Fruit fly (Drosophila melanogaster) whole organism, prepupa: ENCODE data around the gene p23.

ENCODE experiments used
- Blimp-1 ChIP-seq: fragments of 200-800 bp; sonication (Bioruptor generic); optimal IDR thresholded peaks from 3 replicates; lab custom pipeline; 2017; ENCODE audit warnings: missing biosample characterization, missing genetic modification characterization, mild to moderate bottlenecking, moderate library complexity, missing genetic modification reagents
- CG11294 ChIP-seq: fragments of 200-800 bp; sonication (Bioruptor generic); IDR thresholded peaks from 2 replicates; pipeline ENCODE4 v1.3.6; 2022; ENCODE audit warnings: missing biosample characterization, missing genetic modification characterization
- CG11762 ChIP-seq: fragments of 200-800 bp; sonication (Bioruptor generic); optimal IDR thresholded peaks from 3 replicates; lab custom pipeline; 2016; ENCODE audit warnings: missing biosample characterization, missing genetic modification characterization; ENCODE audit not compliant: insufficient read depth
- CG15336 ChIP-seq: fragments of 200-800 bp; sonication (Bioruptor generic); IDR thresholded peaks from 2 replicates; pipeline ENCODE4 v1.3.6; 2022; ENCODE audit warnings: missing biosample characterization, missing genetic modification characterization
- CG1621 ChIP-seq: fragments of 200-800 bp; sonication (Bioruptor generic); optimal IDR thresholded peaks from 3 replicates; lab custom pipeline; 2018; ENCODE audit warnings: missing biosample characterization, mild to moderate bottlenecking, missing genetic modification characterization
- CG3032 ChIP-seq: fragments of 200-800 bp; optimal IDR thresholded peaks from 2 replicates; lab custom pipeline; 2019; ENCODE audit warnings: missing biosample characterization, mild to moderate bottlenecking, missing genetic modification characterization, moderate library complexity
- CG31627 ChIP-seq: fragments of 200-800 bp; sonication (Bioruptor generic); optimal IDR thresholded peaks from 3 replicates; lab custom pipeline; 2016; ENCODE audit warnings: missing biosample characterization, missing genetic modification characterization
- CG6276 ChIP-seq: fragments of 200-800 bp; sonication (Bioruptor generic); optimal IDR thresholded peaks from 2 replicates; lab custom pipeline; 2017; ENCODE audit warnings: missing biosample characterization, mild to moderate bottlenecking, missing genetic modification characterization
- CG6808 ChIP-seq: fragments of 200-800 bp; sonication (Bioruptor generic); optimal IDR thresholded peaks from 3 replicates; lab custom pipeline; 2017; ENCODE audit warnings: missing biosample characterization, missing genetic modification characterization, mild to moderate bottlenecking, moderate library complexity, missing genetic modification reagents
- CG6854 ChIP-seq: fragments of 200-800 bp; sonication (Bioruptor generic); optimal IDR thresholded peaks from 2 replicates; lab custom pipeline; 2017; ENCODE audit warnings: missing biosample characterization, mild to moderate bottlenecking, missing genetic modification characterization
- CG7368 ChIP-seq: fragments of 200-800 bp; sonication (Bioruptor generic); optimal IDR thresholded peaks from 3 replicates; lab custom pipeline; 2016; ENCODE audit warnings: missing biosample characterization, missing genetic modification characterization
- CG8119 ChIP-seq: fragments of 200-800 bp; sonication (Bioruptor generic); IDR thresholded peaks from 3 replicates; pipeline ENCODE4 v1.3.6; 2022; ENCODE audit warnings: missing biosample characterization, missing genetic modification characterization
- CG9139 ChIP-seq: fragments of 200-800 bp; sonication (Bioruptor generic); optimal IDR thresholded peaks from 3 replicates; lab custom pipeline; 2017; ENCODE audit warnings: missing biosample characterization, mild to moderate bottlenecking, missing genetic modification characterization
- Eip93F ChIP-seq: fragments of 200-800 bp; sonication (Bioruptor generic); optimal IDR thresholded peaks from 2 replicates; lab custom pipeline; 2016; ENCODE audit warnings: missing biosample characterization, mild to moderate bottlenecking, missing genetic modification characterization
- Ets21C ChIP-seq: fragments of 200-800 bp; sonication (Bioruptor generic); optimal IDR thresholded peaks from 3 replicates; lab custom pipeline; 2016; ENCODE audit warnings: missing biosample characterization, missing genetic modification characterization
- Gug ChIP-seq: fragments of 200-800 bp; sonication (Bioruptor generic); IDR thresholded peaks from 2 replicates; pipeline ENCODE4 v1.3.6; 2022; ENCODE audit warnings: missing biosample characterization, missing genetic modification characterization
- Hr38 ChIP-seq: sonication (Bioruptor generic); optimal IDR thresholded peaks from 2 replicates; lab custom pipeline; 2016; ENCODE audit warnings: missing biosample characterization, missing genetic modification characterization
- Hr39 ChIP-seq: fragments of 200-800 bp; sonication (Bioruptor generic); optimal IDR thresholded peaks from 2 replicates; lab custom pipeline; 2016; ENCODE audit warnings: missing biosample characterization, missing genetic modification characterization
- Hr4 ChIP-seq: fragments of 200-800 bp; sonication (Bioruptor generic); optimal IDR thresholded peaks from 3 replicates; lab custom pipeline; 2016; ENCODE audit warnings: missing biosample characterization, missing genetic modification characterization
- Met ChIP-seq: fragments of 200-800 bp; sonication (Bioruptor generic); optimal IDR thresholded peaks from 3 replicates; lab custom pipeline; 2016; ENCODE audit warnings: missing biosample characterization, missing genetic modification characterization
- Sox15 ChIP-seq: fragments of 200-800 bp; sonication (Bioruptor generic); optimal IDR thresholded peaks from 3 replicates; lab custom pipeline; 2016; ENCODE audit warnings: missing biosample characterization, missing genetic modification characterization
- achi ChIP-seq: fragments of 200-800 bp; sonication (Bioruptor generic); optimal IDR thresholded peaks from 3 replicates; lab custom pipeline; 2016; ENCODE audit warnings: missing biosample characterization, missing genetic modification characterization
- dac ChIP-seq: fragments of 200-800 bp; sonication (Bioruptor generic); optimal IDR thresholded peaks from 2 replicates; lab custom pipeline; 2017; ENCODE audit warnings: missing biosample characterization, mild to moderate bottlenecking, missing genetic modification characterization
- eg ChIP-seq: fragments of 200-800 bp; sonication (Bioruptor generic); IDR thresholded peaks from 3 replicates; pipeline ENCODE4 v1.3.6; 2022; ENCODE audit warnings: missing biosample characterization, missing genetic modification characterization
- fd59A ChIP-seq: fragments of 200-800 bp; sonication (Bioruptor generic); optimal IDR thresholded peaks from 2 replicates; lab custom pipeline; 2017; ENCODE audit warnings: missing biosample characterization, mild to moderate bottlenecking, missing genetic modification characterization, missing genetic modification reagents
- fd85E ChIP-seq: fragments of 200-800 bp; sonication (Bioruptor generic); optimal IDR thresholded peaks from 3 replicates; lab custom pipeline; 2016; ENCODE audit warnings: missing biosample characterization, missing genetic modification characterization
- fkh ChIP-seq: fragments of 200-800 bp; sonication (Bioruptor generic); optimal IDR thresholded peaks from 3 replicates; lab custom pipeline; 2017; ENCODE audit warnings: missing biosample characterization, mild to moderate bottlenecking, missing genetic modification characterization, moderate library complexity
- lz ChIP-seq: fragments of 200-800 bp; sonication (Bioruptor generic); optimal IDR thresholded peaks from 3 replicates; lab custom pipeline; 2016; ENCODE audit warnings: missing biosample characterization, missing genetic modification characterization
- net ChIP-seq: fragments of 200-800 bp; sonication (Bioruptor generic); optimal IDR thresholded peaks from 3 replicates; lab custom pipeline; 2016; ENCODE audit warnings: missing biosample characterization, missing genetic modification characterization
- salr ChIP-seq, 2 experiments: fragments of 200-800 bp; sonication (Bioruptor generic); optimal IDR thresholded peaks; 3 replicates each; lab custom pipeline; 2016 to 2018; ENCODE audit warnings: missing biosample characterization in 2 of 2, missing genetic modification characterization in 2 of 2, mild to moderate bottlenecking in 1 of 2
- ss ChIP-seq, 2 experiments: fragments of 200-800 bp; sonication (Bioruptor generic); optimal IDR thresholded peaks; 2 replicates in 1 of 2; 3 replicates in 1 of 2; lab custom pipeline; 2017 to 2018; ENCODE audit warnings: mild to moderate bottlenecking in 2 of 2, missing biosample characterization in 2 of 2, missing genetic modification characterization in 2 of 2, moderate library complexity in 1 of 2
- svp ChIP-seq: fragments of 200-800 bp; sonication (Bioruptor generic); peaks from one replicate; lab custom pipeline; 2016; ENCODE audit warnings: missing biosample characterization, missing genetic modification characterization

p23 gene

DNA sequence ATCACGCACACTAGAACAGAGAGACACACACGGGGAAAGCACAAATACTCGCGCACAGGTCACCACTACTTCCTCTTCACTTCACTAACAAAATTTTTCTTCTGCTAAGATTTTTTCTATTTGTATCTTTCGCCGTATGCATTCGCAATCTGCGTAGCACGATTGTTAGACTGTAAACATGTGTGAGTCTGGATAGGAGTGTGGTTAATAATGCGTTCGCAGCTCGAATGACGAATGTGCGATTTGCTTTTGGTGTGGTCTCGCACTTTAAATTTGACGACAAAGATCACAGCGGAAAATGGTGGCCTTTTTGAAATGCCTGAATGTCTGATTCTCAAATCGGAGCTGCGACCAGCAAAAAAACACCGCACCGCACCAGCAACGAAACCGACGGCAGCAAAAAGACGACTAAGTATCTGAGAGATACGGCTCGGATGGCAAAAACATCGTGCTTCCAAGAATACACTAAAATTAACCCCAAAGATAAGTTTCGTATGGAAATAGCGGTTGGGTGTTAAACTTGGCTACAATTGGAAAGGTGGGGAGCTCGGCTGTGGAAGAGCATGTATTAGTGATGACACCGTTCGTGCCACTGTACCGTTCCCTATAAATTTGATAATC, 27.4 kb downstream of the p23 start, which contains the start of gene Unc-115a (continued):
- TF ChIP-seq CG9139 (GFP tag; lab: Kevin White, UChicago) (no peak), CG31627 (peak; percentile 4), fkh (GFP tag; lab: Kevin White, UChicago) (peak; percentile 35), CG11762 (GFP tag; lab: Kevin White, UChicago) (no peak), achi (no peak), CG11294 (GFP tag; lab: Robert Waterston, UW) (no peak), dac (GFP tag; lab: Kevin White, UChicago) (no peak), Sox15 (GFP tag; lab: Kevin White, UChicago) (no peak), svp (no peak), CG6276 (GFP tag; lab: Kevin White, UChicago) (no peak), Met (GFP tag; lab: Kevin White, UChicago) (no peak)

dm6 chr3R:9710228-9710627, 32.5 kb downstream of the p23 start:
- TF ChIP-seq CG1621 (no peak), CG6854 (GFP tag; lab: Kevin White, UChicago) (no peak), eg (no peak), Blimp-1 (GFP tag; lab: Kevin White, UChicago) (no peak), Eip93F (GFP tag; lab: Kevin White, UChicago) (no peak), CG7368 (no peak), lz (GFP tag; lab: Kevin White, UChicago) (no peak), CG9139 (GFP tag; lab: Kevin White, UChicago) (no peak), net (GFP tag; lab: Kevin White, UChicago) (no peak), fd85E (no peak), achi (no peak), ss (GFP tag; optimal IDR thresholded peaks at IDR 0.05; lab: Kevin White, UChicago) (no peak), CG6808 (no peak), Hr4 (GFP tag; lab: Kevin White, UChicago) (no peak), Gug (GFP tag; lab: Robert Waterston, UW) (no peak), Hr39 (GFP tag; lab: Kevin White, UChicago) (no peak), Hr38 (GFP tag; lab: Kevin White, UChicago) (no peak), salr (GFP tag; optimal IDR thresholded peaks at IDR 0.05; lab: Kevin White, UChicago) (no peak), CG15336 (GFP tag; lab: Robert Waterston, UW) (no peak)

DNA sequence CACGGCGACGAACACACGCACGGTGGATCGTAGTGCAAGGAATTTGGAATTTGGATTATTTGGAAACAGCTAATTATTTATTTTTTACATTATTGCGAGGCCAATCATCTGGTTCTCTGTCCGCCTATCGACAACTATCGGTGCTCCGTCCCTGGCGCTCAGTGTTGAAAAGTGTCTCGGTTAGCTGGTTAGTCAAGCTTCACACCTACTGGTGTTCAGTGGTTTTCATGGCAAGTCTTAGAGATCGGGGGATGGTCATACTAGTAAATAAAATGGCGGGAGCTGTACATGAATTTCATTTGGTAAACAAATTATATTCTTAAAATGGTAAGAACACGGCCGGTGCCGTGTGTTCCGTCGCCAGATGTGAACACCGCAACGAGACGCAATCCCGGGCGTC, 33.2 kb downstream of the p23 start, which contains the start of the genes trbd and dmt:
trbd (minus strand) TSS at position 152 of the 400 bp plus-strand sequence.
dmt (plus strand) TSS at position 257 of the 400 bp plus-strand sequence.
- TF ChIP-seq Blimp-1 (GFP tag; lab: Kevin White, UChicago): peak; percentile 41
- peak; percentile 75 for TF ChIP-seq CG6854 (GFP tag; lab: Kevin White, UChicago)
- no peak for TF ChIP-seq fd59A (GFP tag; lab: Kevin White, UChicago)
- TF ChIP-seq fkh (GFP tag; lab: Kevin White, UChicago): peak; percentile 99
- TF ChIP-seq Sox15 (GFP tag; lab: Kevin White, UChicago): no peak
- TF ChIP-seq CG8119: no peak
- TF ChIP-seq CG3032 (tag; lab: Kevin White, UChicago): no peak
- TF ChIP-seq, all 60 proteins: peak for 3

- TF ChIP-seq Ets21C (GFP tag; lab: Kevin White, UChicago) (no peak), fkh (GFP tag; lab: Kevin White, UChicago) (peak; percentile 55)
Observed at dm6 chr3R:9725121-9725956, 47.6 kb downstream of the p23 start, which contains the start of gene hyd. TSS of gene hyd (minus strand) at chr3R:9725615.
